Worm (Caenorhabditis elegans) whole organism, young adult: Measurements from ENCODE around the gene R12B2.6.

Source experiments
- C06A6.2 ChIP-seq: fragments of 200-800 bp; sonication (Bioruptor generic); conservative IDR thresholded peaks from 2 replicates; pipeline ENCODE4 v1.3.6; 2022; ENCODE audit warnings: missing genetic modification characterization, missing compliant biosample characterization
- C17E4.6 ChIP-seq: fragments of 200-800 bp; sonication (Bioruptor generic); IDR thresholded peaks from 2 replicates; pipeline ENCODE4 v1.3.6; 2022; ENCODE audit warnings: missing genetic modification reagents, missing genetic modification characterization, missing compliant biosample characterization
- D2030.7 ChIP-seq: fragments of 200-800 bp; sonication (Bioruptor generic); IDR thresholded peaks from 2 replicates; pipeline ENCODE4 v1.3.6; 2022; ENCODE audit warnings: missing genetic modification reagents, missing genetic modification characterization, missing compliant biosample characterization
- F49E8.2 ChIP-seq: sonication (generic microtip); optimal IDR thresholded peaks from 3 replicates; lab custom pipeline; 2017; ENCODE audit warnings: missing genetic modification characterization, mild to moderate bottlenecking, missing compliant biosample characterization, antibody characterized with exemption, moderate library complexity; ENCODE audit not compliant: insufficient read depth
- F52B5.7 ChIP-seq: sonication (generic microtip); optimal IDR thresholded peaks from 2 replicates; lab custom pipeline; 2016; ENCODE audit warnings: mild to moderate bottlenecking, missing genetic modification characterization, missing compliant biosample characterization
- T26A5.8 ChIP-seq: sonication (generic microtip); optimal IDR thresholded peaks from 2 replicates; lab custom pipeline; 2016; ENCODE audit warnings: missing genetic modification characterization, missing compliant biosample characterization
- Y95B8A.8 ChIP-seq: fragments of 200-800 bp; sonication (Bioruptor generic); IDR thresholded peaks from 2 replicates; pipeline ENCODE4 v1.3.6; 2022; ENCODE audit warnings: missing genetic modification reagents, missing genetic modification characterization, missing compliant biosample characterization
- ama-1 ChIP-seq, 3 experiments: fragments of 150-350 bp in 1 of 3; sonication (generic microtip) in 2 of 3; optimal IDR thresholded peaks; 2 replicates each; lab custom pipeline; 2014 to 2018; ENCODE audit warnings: missing biosample characterization in 2 of 3, missing genetic modification characterization in 2 of 3, missing genetic modification reagents in 2 of 3
- atf-7 ChIP-seq: sonication (generic microtip); optimal IDR thresholded peaks from 2 replicates; lab custom pipeline; 2017; ENCODE audit warnings: mild to moderate bottlenecking, missing genetic modification characterization, missing compliant biosample characterization
- attf-3 ChIP-seq: fragments of 200-800 bp; sonication (Bioruptor generic); conservative IDR thresholded peaks from 2 replicates; pipeline ENCODE4 v1.3.6; 2022; ENCODE audit warnings: missing genetic modification reagents, missing genetic modification characterization, missing compliant biosample characterization
- attf-6 ChIP-seq: fragments of 200-800 bp; sonication (Bioruptor generic); IDR thresholded peaks from 2 replicates; pipeline ENCODE4 v1.3.6; 2022; ENCODE audit warnings: missing genetic modification reagents, missing genetic modification characterization, missing compliant biosample characterization
- cebp-1 ChIP-seq, 2 experiments: fragments of 200-800 bp in 1 of 2; sonication (Bioruptor generic) in 1 of 2; sonication (generic microtip) in 1 of 2; IDR thresholded peaks in 1 of 2; optimal IDR thresholded peaks in 1 of 2; 2 replicates each; pipeline versions ENCODE4 v1.3.6 to Lab custom; 2017 to 2022; ENCODE audit warnings: missing compliant biosample characterization in 2 of 2, missing genetic modification characterization in 2 of 2, mild to moderate bottlenecking in 1 of 2, missing genetic modification reagents in 1 of 2, moderate library complexity in 1 of 2
- ceh-27 ChIP-seq: fragments of 200-800 bp; sonication (Bioruptor generic); optimal IDR thresholded peaks from 2 replicates; lab custom pipeline; 2018; ENCODE audit warnings: mild to moderate bottlenecking, missing genetic modification characterization, moderate library complexity, missing compliant biosample characterization
- ceh-91 ChIP-seq: fragments of 200-800 bp; sonication (Bioruptor generic); IDR thresholded peaks from 2 replicates; pipeline ENCODE4 v1.3.6; 2022; ENCODE audit warnings: missing genetic modification reagents, missing genetic modification characterization, missing compliant biosample characterization
- dpff-1 ChIP-seq: sonication (generic microtip); optimal IDR thresholded peaks from 2 replicates; lab custom pipeline; 2017; ENCODE audit warnings: mild to moderate bottlenecking, missing genetic modification characterization, missing compliant biosample characterization
- dpl-1 ChIP-seq: fragments of 150-350 bp; optimal IDR thresholded peaks from 2 replicates; lab custom pipeline; 2014; ENCODE audit warnings: missing biosample characterization, missing genetic modification reagents, missing genetic modification characterization
- ekl-4 ChIP-seq: fragments of 200-800 bp; sonication (Bioruptor generic); IDR thresholded peaks from 2 replicates; pipeline ENCODE4 v1.3.6; 2022; ENCODE audit warnings: missing genetic modification reagents, missing genetic modification characterization, missing compliant biosample characterization
- hmg-1.2 ChIP-seq: fragments of 200-800 bp; sonication (Bioruptor generic); IDR thresholded peaks from 2 replicates; pipeline ENCODE4 v1.3.6; 2022; ENCODE audit warnings: missing genetic modification reagents, missing genetic modification characterization, missing compliant biosample characterization
- hrde-1 ChIP-seq: sonication (generic microtip); optimal IDR thresholded peaks from 2 replicates; lab custom pipeline; 2016; ENCODE audit warnings: missing genetic modification characterization, mild to moderate bottlenecking, missing compliant biosample characterization, moderate library complexity, missing genotype, missing genetic modification reagents, borderline replicate concordance
- hsf-1 ChIP-seq: fragments of 200-800 bp; sonication (Bioruptor generic); IDR thresholded peaks from 2 replicates; pipeline ENCODE4 v1.3.6; 2022; ENCODE audit warnings: missing genetic modification reagents, missing genetic modification characterization, missing compliant biosample characterization
- let-526 ChIP-seq: fragments of 200-800 bp; sonication (Bioruptor generic); IDR thresholded peaks from 2 replicates; pipeline ENCODE4 v1.3.6; 2022; ENCODE audit warnings: missing genetic modification reagents, missing genetic modification characterization, missing compliant biosample characterization
- let-607 ChIP-seq, 2 experiments: fragments of 200-800 bp in 1 of 2; sonication (Bioruptor generic) in 1 of 2; sonication (generic microtip) in 1 of 2; optimal IDR thresholded peaks; 2 replicates each; lab custom pipeline; 2016 to 2018; ENCODE audit warnings: mild to moderate bottlenecking in 2 of 2, missing compliant biosample characterization in 2 of 2, missing genetic modification characterization in 2 of 2, moderate library complexity in 2 of 2, missing genotype in 1 of 2
- lin-35 ChIP-seq, 3 experiments: fragments of 150-350 bp in 2 of 3; sonication (generic microtip) in 1 of 3; optimal IDR thresholded peaks; 2 replicates each; lab custom pipeline; 2014 to 2018; ENCODE audit warnings: missing biosample characterization in 3 of 3, missing genetic modification characterization in 3 of 3, missing genetic modification reagents in 3 of 3
- lin-40 ChIP-seq: sonication (generic microtip); optimal IDR thresholded peaks from 2 replicates; lab custom pipeline; 2016; ENCODE audit warnings: missing genetic modification characterization, mild to moderate bottlenecking, missing compliant biosample characterization, missing genotype, missing genetic modification reagents
- lin-54 ChIP-seq: fragments of 200-800 bp; sonication (Bioruptor generic); optimal IDR thresholded peaks from 2 replicates; lab custom pipeline; 2018; ENCODE audit warnings: mild to moderate bottlenecking, missing genetic modification characterization, missing compliant biosample characterization
- lsl-1 ChIP-seq: fragments of 200-800 bp; sonication (Bioruptor generic); optimal IDR thresholded peaks from 2 replicates; lab custom pipeline; 2018; ENCODE audit warnings: mild to moderate bottlenecking, missing genetic modification characterization, moderate library complexity, missing compliant biosample characterization
- madf-6 ChIP-seq: fragments of 200-800 bp; sonication (Bioruptor generic); IDR thresholded peaks from 2 replicates; pipeline ENCODE4 v1.3.6; 2022; ENCODE audit warnings: missing genetic modification reagents, missing genetic modification characterization, missing compliant biosample characterization
- mcd-1 ChIP-seq: fragments of 200-800 bp; sonication (Bioruptor generic); IDR thresholded peaks from 2 replicates; pipeline ENCODE4 v1.3.6; 2022; ENCODE audit warnings: missing genetic modification reagents, missing genetic modification characterization, missing compliant biosample characterization
- nhr-120 ChIP-seq: fragments of 200-800 bp; sonication (Bioruptor generic); IDR thresholded peaks from 2 replicates; pipeline ENCODE4 v1.3.6; 2022; ENCODE audit warnings: missing genetic modification characterization, missing compliant biosample characterization
- nhr-27 ChIP-seq: fragments of 200-800 bp; sonication (Bioruptor generic); optimal IDR thresholded peaks from 2 replicates; lab custom pipeline; 2018; ENCODE audit warnings: mild to moderate bottlenecking, missing genetic modification characterization, moderate library complexity, missing compliant biosample characterization
- nhr-80 ChIP-seq: sonication (generic microtip); optimal IDR thresholded peaks from 2 replicates; lab custom pipeline; 2016; ENCODE audit warnings: missing genetic modification characterization, missing compliant biosample characterization
- snpc-1.3 ChIP-seq: sonication (generic microtip); optimal IDR thresholded peaks from 2 replicates; lab custom pipeline; 2017; ENCODE audit warnings: missing genetic modification characterization, mild to moderate bottlenecking, missing compliant biosample characterization, antibody characterized with exemption, moderate library complexity, missing genotype, missing genetic modification reagents; ENCODE audit not compliant: insufficient read depth
- snpc-3.4 ChIP-seq: sonication (generic microtip); optimal IDR thresholded peaks from 2 replicates; lab custom pipeline; 2017; ENCODE audit warnings: missing genetic modification characterization, mild to moderate bottlenecking, missing compliant biosample characterization, antibody characterized with exemption, moderate library complexity, missing genotype, missing genetic modification reagents
- tlf-1 ChIP-seq: fragments of 200-800 bp; sonication (Bioruptor generic); optimal IDR thresholded peaks from 2 replicates; lab custom pipeline; 2018; ENCODE audit warnings: mild to moderate bottlenecking, missing genetic modification characterization, missing compliant biosample characterization
- unc-130 ChIP-seq: sonication (generic microtip); optimal IDR thresholded peaks from 2 replicates; lab custom pipeline; 2016; ENCODE audit warnings: missing genetic modification reagents, missing genetic modification characterization, missing compliant biosample characterization
- ztf-18 ChIP-seq: sonication (generic microtip); optimal IDR thresholded peaks from 2 replicates; lab custom pipeline; 2016; ENCODE audit warnings: missing genotype, mild to moderate bottlenecking, missing genetic modification characterization, missing compliant biosample characterization
- ztf-25 ChIP-seq: fragments of 200-800 bp; sonication (Bioruptor generic); IDR thresholded peaks from 2 replicates; pipeline ENCODE4 v1.3.6; 2022; ENCODE audit warnings: missing genetic modification reagents, missing genetic modification characterization, missing compliant biosample characterization
- ztf-26 ChIP-seq: sonication (generic microtip); optimal IDR thresholded peaks from 2 replicates; lab custom pipeline; 2017; ENCODE audit warnings: missing genetic modification characterization, missing compliant biosample characterization

The R12B2.6 gene

ce11 chrIII:5882284-5882683, 48.3 kb upstream of the R12B2.6 start (continued):
- TF ChIP-seq ceh-91 (no peak), unc-130 (GFP tag; lab: Kevin White, UChicago) (no peak), snpc-1.3 (no peak), D2030.7 (GFP tag; lab: Robert Waterston, UW) (no peak), tlf-1 (no peak), atf-7 (no peak), ekl-4 (0 out of 2 replicates have a peak, but pooled peaks have one; percentile 28), F52B5.7 (peak; percentile 14)

ce11 chrIII:5879291-5879968, 45.5 kb upstream of the R12B2.6 start, which contains the start of gene hpo-10:
Gene hpo-10, plus strand, starts transcription at chrIII:5879489.
- TF ChIP-seq madf-6 (GFP tag; lab: Robert Waterston, UW) (peak; percentile 36; the same call in 1 of the 2 replicates), lin-35 (GFP tag; optimal IDR thresholded peaks at IDR 0.05; lab: Kevin White, UChicago) (peak in 1 of 3 experiments; percentile 15), ztf-18 (tag; lab: Kevin White, UChicago) (no peak), D2030.7 (GFP tag; lab: Robert Waterston, UW) (no peak), let-526 (GFP tag; lab: Robert Waterston, UW) (no peak), mcd-1 (GFP tag; lab: Robert Waterston, UW) (peak; percentile 21; the same call in 1 of the 2 replicates), lin-40 (tag; lab: Kevin White, UChicago) (peak; percentile 3), let-607 (tag; optimal IDR thresholded peaks at IDR 0.05; lab: Kevin White, UChicago) (peak in 1 of 2 experiments; percentile 5), T26A5.8 (tag; lab: Kevin White, UChicago) (no peak), dpl-1 (no peak), attf-3 (GFP tag; lab: Robert Waterston, UW) (peak; percentile 83), hsf-1 (GFP tag; lab: Robert Waterston, UW) (0 out of 2 replicates have a peak, but pooled peaks have one; percentile 38), dpff-1 (tag; lab: Kevin White, UChicago) (peak; percentile 31), atf-7 (no peak), ceh-27 (GFP tag; lab: Kevin White, UChicago) (no peak), snpc-3.4 (tag; lab: Kevin White, UChicago) (no peak), attf-6 (GFP tag; lab: Robert Waterston, UW) (no peak), hrde-1 (no peak), nhr-120 (GFP tag; lab: Robert Waterston, UW) (no peak)

ce11 chrIII:5878215-5878614, 44.3 kb upstream of the R12B2.6 start, which contains the start of the genes mig-21 and F01F1.2:
Gene mig-21, minus strand, starts transcription at chrIII:5878380.
Gene F01F1.2, plus strand, starts transcription at chrIII:5878554.
- TF ChIP-seq hmg-1.2 (peak; percentile 88; the same call in 1 of the 2 replicates), cebp-1 (GFP tag; IDR thresholded peaks at IDR 0.05; lab: Robert Waterston, UW) (no peak), cebp-1 (tag; optimal IDR thresholded peaks at IDR 0.05; lab: Kevin White, UChicago) (peak; percentile 29), lsl-1 (GFP tag; lab: Kevin White, UChicago) (peak; percentile 25), F49E8.2 (no peak)

- no peak for TF ChIP-seq cebp-1 (GFP tag; IDR thresholded peaks at IDR 0.05; lab: Robert Waterston, UW)
- peak; percentile 8 for TF ChIP-seq cebp-1 (tag; optimal IDR thresholded peaks at IDR 0.05; lab: Kevin White, UChicago)
- peak; percentile 29 for TF ChIP-seq nhr-80 (tag; lab: Kevin White, UChicago)
- TF ChIP-seq ama-1 (optimal IDR thresholded peaks at IDR 0.05; lab: Kevin White, UChicago): peak; percentile 43
- no peak for TF ChIP-seq ama-1 (GFP tag; optimal IDR thresholded peaks at IDR 0.05; lab: Kevin White, UChicago)
- TF ChIP-seq lin-54 (GFP tag; lab: Kevin White, UChicago): peak; percentile 4
- TF ChIP-seq Y95B8A.8 (GFP tag; lab: Robert Waterston, UW): no peak
- TF ChIP-seq C17E4.6: no peak
- TF ChIP-seq ztf-25 (GFP tag; lab: Robert Waterston, UW): no peak
- peak in 1 of 2 experiments; percentile 27 for TF ChIP-seq let-607 (tag; optimal IDR thresholded peaks at IDR 0.05; lab: Kevin White, UChicago)
- TF ChIP-seq hmg-1.2: 0 out of 2 replicates have a peak, but pooled peaks have one; percentile 7
- TF ChIP-seq nhr-27 (tag; lab: Kevin White, UChicago): no peak
- TF ChIP-seq hsf-1 (GFP tag; lab: Robert Waterston, UW): 0 out of 2 replicates have a peak, but pooled peaks have one; percentile 20
- TF ChIP-seq ztf-26 (tag; lab: Kevin White, UChicago): peak; percentile 2
- no peak for TF ChIP-seq C06A6.2 (GFP tag; lab: Robert Waterston, UW)
Observed at ce11 chrIII:5876867-5877641, 43.1 kb upstream of the R12B2.6 start.
